Worm (Caenorhabditis elegans): ENCODE results near the gene Y54F10AR.2.

DNA sequence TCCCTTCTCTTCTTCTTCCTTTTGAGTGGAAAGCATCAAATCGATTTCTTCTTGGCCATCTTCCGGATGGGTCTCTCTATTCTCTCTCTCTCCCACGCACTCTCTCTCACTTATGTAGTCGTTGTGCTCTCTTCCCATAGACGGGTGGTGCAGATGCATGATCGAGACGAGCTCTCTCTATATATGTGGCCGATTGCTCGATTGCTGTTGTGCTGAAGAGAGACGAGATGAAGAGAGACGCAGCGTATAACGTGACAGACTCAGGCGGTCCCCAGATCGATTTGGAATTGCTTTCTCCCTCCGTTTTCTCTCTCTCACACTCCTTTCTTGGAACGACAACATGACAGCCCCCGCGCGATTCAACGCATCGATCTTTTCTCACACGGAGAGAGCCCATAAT lies 38.6 kb downstream of the Y54F10AR.2 start:
- TF ChIP-seq nhr-80 (tag; optimal IDR thresholded peaks at IDR 0.05): no peak
- no peak for TF ChIP-seq cebp-1 (GFP tag; IDR thresholded peaks at IDR 0.05)
- peak; percentile 23 for TF ChIP-seq cebp-1 (tag; optimal IDR thresholded peaks at IDR 0.05)
